Worm (Caenorhabditis elegans): Measurements from ENCODE around the gene srg-45.

Gene srg-45

ce11 chrV:12314413-12314812, 7.1 kb downstream of the srg-45 start (continued):
- TF ChIP-seq snpc-1.3 (tag; optimal IDR thresholded peaks at IDR 0.05; ENCODE audit: insufficient read depth) (peak; percentile 32), dpl-1 (GFP tag; optimal IDR thresholded peaks at IDR 0.05) (no peak)

- TF ChIP-seq T07F8.4 (tag; optimal IDR thresholded peaks at IDR 0.05) = no peak
- TF ChIP-seq nhr-179 (tag; optimal IDR thresholded peaks at IDR 0.05) = no peak
- TF ChIP-seq dpff-1 (tag; optimal IDR thresholded peaks at IDR 0.05) = no peak
- no peak for TF ChIP-seq ztf-3 (GFP tag; optimal IDR thresholded peaks at IDR 0.05)
- TF ChIP-seq chd-7 (tag; optimal IDR thresholded peaks at IDR 0.05) = no peak
- no peak for TF ChIP-seq lsl-1 (GFP tag; optimal IDR thresholded peaks at IDR 0.05)
- no peak for TF ChIP-seq hlh-12 (tag; optimal IDR thresholded peaks at IDR 0.05)
- TF ChIP-seq F10E7.11 (tag; optimal IDR thresholded peaks at IDR 0.05) = no peak
- no peak for TF ChIP-seq repo-1 (tag; optimal IDR thresholded peaks at IDR 0.05)
- no peak for TF ChIP-seq F57A8.1 (GFP tag; optimal IDR thresholded peaks at IDR 0.05)
- no peak for TF ChIP-seq ztf-26 (tag; optimal IDR thresholded peaks at IDR 0.05)
- no peak for TF ChIP-seq athp-1 (tag; optimal IDR thresholded peaks at IDR 0.05)
These were observed 8.8 kb downstream of the srg-45 start for ce11 chrV:12316076-12316475.

ce11 chrV:12317080-12317479, 9.8 kb downstream of the srg-45 start, which contains the start of gene R04F11.3:
Gene R04F11.3, minus strand, starts transcription at chrV:12317180.
- no peak for TF ChIP-seq hmg-1.2 (GFP tag; IDR thresholded peaks at IDR 0.05)
- no peak for TF ChIP-seq Y53G8AR.9 (GFP tag; conservative IDR thresholded peaks at IDR 0.05)
- TF ChIP-seq K12H6.12 (tag; optimal IDR thresholded peaks at IDR 0.05) = no peak
- no peak for TF ChIP-seq tbx-9 (tag; optimal IDR thresholded peaks at IDR 0.05; ENCODE audit: borderline replicate concordance)
- no peak for TF ChIP-seq sea-2 (GFP tag; IDR thresholded peaks at IDR 0.05)
- TF ChIP-seq rec-8 (tag; optimal IDR thresholded peaks at IDR 0.05) = no peak
- TF ChIP-seq him-1 (tag; optimal IDR thresholded peaks at IDR 0.05) = no peak
- TF ChIP-seq tbp1 (GFP tag; optimal IDR thresholded peaks at IDR 0.05) = no peak
- TF ChIP-seq mxl-1 (tag; optimal IDR thresholded peaks at IDR 0.05) = no peak
- TF ChIP-seq ceh-58 (GFP tag; IDR thresholded peaks at IDR 0.05) = no peak
- TF ChIP-seq unc-130 (GFP tag; optimal IDR thresholded peaks at IDR 0.05) = no peak
- no peak for TF ChIP-seq ceh-100 (GFP tag; IDR thresholded peaks at IDR 0.05)
- no peak for TF ChIP-seq mes-4 (tag; optimal IDR thresholded peaks at IDR 0.05)

- peak; percentile 58 for TF ChIP-seq hmg-1.2 (GFP tag; IDR thresholded peaks at IDR 0.05)
- TF ChIP-seq madf-6 (GFP tag; IDR thresholded peaks at IDR 0.05) = peak; percentile 88
- TF ChIP-seq madf-3 (GFP tag; IDR thresholded peaks at IDR 0.05) = 0 out of 2 replicates have a peak, but pooled peaks have one; percentile 60
- TF ChIP-seq ekl-4 (GFP tag; IDR thresholded peaks at IDR 0.05) = no peak
- TF ChIP-seq pbrm-1 (GFP tag; IDR thresholded peaks at IDR 0.05) = peak; percentile 47; the same call in 1 of the 2 replicates
- TF ChIP-seq lsy-27 (tag; optimal IDR thresholded peaks at IDR 0.05; ENCODE audit: borderline replicate concordance, insufficient read depth) = peak; percentile 32
- TF ChIP-seq aptf-3 (GFP tag; IDR thresholded peaks at IDR 0.05) = no peak
- peak; percentile 9 for TF ChIP-seq snpc-1.1 (tag; optimal IDR thresholded peaks at IDR 0.05; ENCODE audit: insufficient read depth)
- no peak for TF ChIP-seq sdz-38 (tag; optimal IDR thresholded peaks at IDR 0.05)
- TF ChIP-seq lin-35 (GFP tag; optimal IDR thresholded peaks at IDR 0.05) = peak; percentile 10 to 81 (median 15)
- TF ChIP-seq attf-5 (GFP tag; optimal IDR thresholded peaks at IDR 0.05) = peak; percentile 88
- TF ChIP-seq lin-40 (tag; optimal IDR thresholded peaks at IDR 0.05) = peak; percentile 54
- no peak for TF ChIP-seq attf-6 (GFP tag; IDR thresholded peaks at IDR 0.05)
- TF ChIP-seq tlf-1 (GFP tag; optimal IDR thresholded peaks at IDR 0.05) = peak; percentile 40
- peak; percentile 66 for TF ChIP-seq F23B12.7 (tag; optimal IDR thresholded peaks at IDR 0.05; ENCODE audit: insufficient read depth)
- TF ChIP-seq ceh-91 (GFP tag; IDR thresholded peaks at IDR 0.05) = peak; percentile 81
- TF ChIP-seq B0019.2 (GFP tag; conservative IDR thresholded peaks at IDR 0.05) = no peak
- TF ChIP-seq nfyb-1 (GFP tag; IDR thresholded peaks at IDR 0.05) = peak; percentile 36; the same call in 1 of the 2 replicates
These were observed 10.7 kb downstream of the srg-45 start, which contains the start of the genes R04F11.5 and R04F11.2 for ce11 chrV:12317894-12318553. Gene R04F11.5, minus strand, starts transcription at chrV:12318019. Gene R04F11.2, plus strand, starts transcription at chrV:12318381.

Measured in whole organism, young adult.